Fruit fly (Drosophila melanogaster): ENCODE measurements around the gene CG32985.

Gene CG32985

dm6 chr2L:8951184-8951934 is 11.0 kb upstream of the CG32985 start, which contains the start of gene C1GalTA (continued):
- TF ChIP-seq CG15336 (GFP tag; IDR thresholded peaks at IDR 0.05) (peak; percentile 98), dsx (GFP tag; optimal IDR thresholded peaks at IDR 0.05; ENCODE audit: poor library complexity, severe bottlenecking) (peak; percentile 99), CG10669 (GFP tag; optimal IDR thresholded peaks at IDR 0.05) (peak; percentile 97), CG11294 (GFP tag; IDR thresholded peaks at IDR 0.05) (peak; percentile 96), OdsH (GFP tag; optimal IDR thresholded peaks at IDR 0.05) (peak; percentile 96), Eip93F (GFP tag; optimal IDR thresholded peaks at IDR 0.05) (peak; percentile 73), CG8632 (GFP tag; optimal IDR thresholded peaks at IDR 0.05) (peak; percentile 98), Smox (GFP tag; optimal IDR thresholded peaks at IDR 0.05) (peak; percentile 86), svp (GFP tag) (peak; percentile 96), CG11902 (GFP tag; optimal IDR thresholded peaks at IDR 0.05) (peak; percentile 82), Hr39 (GFP tag; optimal IDR thresholded peaks at IDR 0.05) (peak; percentile 71), CG10631 (GFP tag; optimal IDR thresholded peaks at IDR 0.05) (peak; percentile 98), lz (GFP tag; optimal IDR thresholded peaks at IDR 0.05) (peak; percentile 88), ss (GFP tag; optimal IDR thresholded peaks at IDR 0.05) (peak; percentile 98 to 99), CG6854 (GFP tag; optimal IDR thresholded peaks at IDR 0.05) (peak; percentile 94), Ets21C (GFP tag; optimal IDR thresholded peaks at IDR 0.05) (peak; percentile 75), net (GFP tag; optimal IDR thresholded peaks at IDR 0.05) (peak; percentile 92), Eip78C (GFP tag) (peak; percentile 98), Lpt (GFP tag; optimal IDR thresholded peaks at IDR 0.05) (peak; percentile 95), Met (GFP tag; optimal IDR thresholded peaks at IDR 0.05) (peak; percentile 89), fd85E (GFP tag; optimal IDR thresholded peaks at IDR 0.05) (peak; percentile 77), topi (GFP tag; optimal IDR thresholded peaks at IDR 0.05) (peak; percentile 88), CG8319 (GFP tag; optimal IDR thresholded peaks at IDR 0.05) (peak; percentile 87), CG32006 (GFP tag; optimal IDR thresholded peaks at IDR 0.05) (peak; percentile 97), CG6792 (GFP tag; optimal IDR thresholded peaks at IDR 0.05) (peak; percentile 96), Sox15 (GFP tag; optimal IDR thresholded peaks at IDR 0.05) (peak; percentile 78), Ets96B (tag; optimal IDR thresholded peaks at IDR 0.05) (peak; percentile 99), CG7368 (GFP tag; optimal IDR thresholded peaks at IDR 0.05) (peak; percentile 93), salr (GFP tag; optimal IDR thresholded peaks at IDR 0.05) (peak; percentile 77 to 98), Blimp-1 (GFP tag; optimal IDR thresholded peaks at IDR 0.05) (peak; percentile 95), CG4318 (GFP tag; optimal IDR thresholded peaks at IDR 0.05) (peak; percentile 90), Eip75B (GFP tag; optimal IDR thresholded peaks at IDR 0.05) (peak; percentile 86), achi (GFP tag; optimal IDR thresholded peaks at IDR 0.05) (peak; percentile 97), CG9139 (GFP tag; optimal IDR thresholded peaks at IDR 0.05) (peak; percentile 97), eg (GFP tag; IDR thresholded peaks at IDR 0.05) (peak; percentile 97), Gug (GFP tag; IDR thresholded peaks at IDR 0.05) (peak; percentile 96), Sox14 (GFP tag; optimal IDR thresholded peaks at IDR 0.05) (peak; percentile 87), fkh (GFP tag; optimal IDR thresholded peaks at IDR 0.05) (peak; percentile 75)

dm6 chr2L:8952194-8953037 is 9.9 kb upstream of the CG32985 start:
- TF ChIP-seq CG10669 (GFP tag; optimal IDR thresholded peaks at IDR 0.05) (peak; percentile 33), Sox102F (GFP tag; optimal IDR thresholded peaks at IDR 0.05) (peak; percentile 77), Sox15 (GFP tag; optimal IDR thresholded peaks at IDR 0.05) (peak; percentile 35), pdm3 (GFP tag; optimal IDR thresholded peaks at IDR 0.05) (peak; percentile 70), Eip75B (GFP tag; optimal IDR thresholded peaks at IDR 0.05) (peak; percentile 18), achi (GFP tag; optimal IDR thresholded peaks at IDR 0.05) (peak; percentile 61), lz (GFP tag; optimal IDR thresholded peaks at IDR 0.05) (peak; percentile 56), CG8119 (GFP tag; IDR thresholded peaks at IDR 0.05) (no peak; the same call in 2 of the 3 replicates), CG11294 (GFP tag; IDR thresholded peaks at IDR 0.05) (peak; percentile 49; the same call in 1 of the 2 replicates), CG8319 (GFP tag; optimal IDR thresholded peaks at IDR 0.05) (peak; percentile 36), Smox (GFP tag; optimal IDR thresholded peaks at IDR 0.05) (peak; percentile 55), Hr39 (GFP tag; optimal IDR thresholded peaks at IDR 0.05) (peak; percentile 66), Eip78C (GFP tag) (peak; percentile 83), fd85E (GFP tag; optimal IDR thresholded peaks at IDR 0.05) (peak; percentile 40), Met (GFP tag; optimal IDR thresholded peaks at IDR 0.05) (peak; percentile 65), CG11762 (GFP tag; optimal IDR thresholded peaks at IDR 0.05; ENCODE audit: insufficient read depth) (peak; percentile 41), Blimp-1 (GFP tag; optimal IDR thresholded peaks at IDR 0.05) (peak; percentile 31), CG6792 (GFP tag; optimal IDR thresholded peaks at IDR 0.05) (peak; percentile 67), OdsH (GFP tag; optimal IDR thresholded peaks at IDR 0.05) (peak; percentile 64), CG10631 (GFP tag; optimal IDR thresholded peaks at IDR 0.05) (peak; percentile 71), CG32006 (GFP tag; optimal IDR thresholded peaks at IDR 0.05) (peak; percentile 54), fd59A (GFP tag; optimal IDR thresholded peaks at IDR 0.05) (peak; percentile 14), Ets21C (GFP tag; optimal IDR thresholded peaks at IDR 0.05) (peak; percentile 54), acj6 (GFP tag; optimal IDR thresholded peaks at IDR 0.05) (peak; percentile 53), CG15336 (GFP tag; IDR thresholded peaks at IDR 0.05) (peak; percentile 65), Lpt (GFP tag; optimal IDR thresholded peaks at IDR 0.05) (peak; percentile 40)
